Worm (Caenorhabditis elegans) whole organism, L1 larva: ENCODE measurements around the gene strd-1.

ENCODE experiments used
- C04F5.9 ChIP-seq: sonication (generic microtip); optimal IDR thresholded peaks from 2 replicates; lab custom pipeline; 2016; ENCODE audit warnings: missing genetic modification characterization, missing compliant biosample characterization
- C16A3.4 ChIP-seq: fragments of 150-350 bp; optimal IDR thresholded peaks from 2 replicates; lab custom pipeline; 2014; ENCODE audit warnings: missing biosample characterization, missing genetic modification characterization
- aha-1 ChIP-seq: fragments of 150-350 bp; optimal IDR thresholded peaks from 2 replicates; lab custom pipeline; 2014; ENCODE audit warnings: missing biosample characterization, missing genetic modification characterization
- alr-1 ChIP-seq: fragments of 200-800 bp; sonication (Bioruptor generic); optimal IDR thresholded peaks from 2 replicates; lab custom pipeline; 2018; ENCODE audit warnings: borderline replicate concordance, mild to moderate bottlenecking, missing genetic modification characterization, missing compliant biosample characterization
- blmp-1 ChIP-seq: fragments of 150-350 bp; optimal IDR thresholded peaks from 2 replicates; lab custom pipeline; 2014; ENCODE audit warnings: missing biosample characterization, missing genetic modification characterization
- ceh-63 ChIP-seq: fragments of 200-800 bp; sonication (Bioruptor generic); optimal IDR thresholded peaks from 2 replicates; lab custom pipeline; 2018; ENCODE audit warnings: mild to moderate bottlenecking, missing genetic modification characterization, missing compliant biosample characterization
- ceh-8 ChIP-seq: fragments of 200-800 bp; sonication (Bioruptor generic); optimal IDR thresholded peaks from 2 replicates; lab custom pipeline; 2018; ENCODE audit warnings: mild to moderate bottlenecking, missing genetic modification characterization, moderate library complexity, missing compliant biosample characterization
- ceh-82 ChIP-seq, 3 experiments: fragments of 150-350 bp in 1 of 3; sonication (generic microtip) in 2 of 3; optimal IDR thresholded peaks; 2 replicates each; lab custom pipeline; 2014 to 2017; ENCODE audit warnings: missing biosample characterization in 3 of 3, missing genetic modification characterization in 3 of 3
- dsc-1 ChIP-seq: sonication (generic microtip); optimal IDR thresholded peaks from 2 replicates; lab custom pipeline; 2016; ENCODE audit warnings: mild to moderate bottlenecking, missing genetic modification characterization, missing compliant biosample characterization
- efl-3 ChIP-seq: fragments of 200-800 bp; sonication (Bioruptor generic); optimal IDR thresholded peaks from 2 replicates; lab custom pipeline; 2018; ENCODE audit warnings: mild to moderate bottlenecking, missing genetic modification characterization, missing compliant biosample characterization
- egl-13 ChIP-seq: sonication (generic microtip); optimal IDR thresholded peaks from 2 replicates; lab custom pipeline; 2016; ENCODE audit warnings: missing genotype, missing genetic modification reagents, missing genetic modification characterization, missing compliant biosample characterization
- egl-27 ChIP-seq, 2 experiments: fragments of 150-350 bp in 1 of 2; sonication (generic microtip); optimal IDR thresholded peaks; 3 replicates each; lab custom pipeline; 2017 to 2018; ENCODE audit warnings: missing biosample characterization in 2 of 2, missing genetic modification characterization in 2 of 2, missing genetic modification reagents in 2 of 2
- elt-3 ChIP-seq, 6 experiments: fragments of 150-350 bp in 1 of 6; sonication (generic microtip); optimal IDR thresholded peaks; 2 replicates each; lab custom pipeline; 2017 to 2018; ENCODE audit warnings: missing biosample characterization in 6 of 6, missing genetic modification characterization in 6 of 6, inconsistent platforms in 1 of 6
- ets-5 ChIP-seq: fragments of 200-800 bp; sonication (Bioruptor generic); IDR thresholded peaks from 2 replicates; pipeline ENCODE4 v1.3.6; 2022; ENCODE audit warnings: missing genetic modification characterization, missing compliant biosample characterization
- fkh-10 ChIP-seq: sonication (generic microtip); optimal IDR thresholded peaks from 2 replicates; lab custom pipeline; 2017; ENCODE audit warnings: missing biosample characterization, missing genetic modification reagents, missing genetic modification characterization
- fkh-4 ChIP-seq: sonication (generic microtip); optimal IDR thresholded peaks from 2 replicates; lab custom pipeline; 2016; ENCODE audit warnings: missing compliant biosample characterization, missing genetic modification characterization, borderline replicate concordance
- fos-1 ChIP-seq: fragments of 150-350 bp; optimal IDR thresholded peaks from 2 replicates; lab custom pipeline; 2014; ENCODE audit warnings: missing biosample characterization, missing genetic modification characterization
- grh-1 ChIP-seq: fragments of 200-800 bp; sonication (Bioruptor generic); IDR thresholded peaks from 2 replicates; pipeline ENCODE4 v1.3.6; 2022; ENCODE audit warnings: missing genetic modification reagents, missing genetic modification characterization, missing compliant biosample characterization
- hlh-4 ChIP-seq: sonication (generic microtip); optimal IDR thresholded peaks from 2 replicates; lab custom pipeline; 2016; ENCODE audit warnings: mild to moderate bottlenecking, missing genetic modification characterization, missing compliant biosample characterization
- hpl-2 ChIP-seq: fragments of 150-350 bp; optimal IDR thresholded peaks from 2 replicates; lab custom pipeline; 2014; ENCODE audit warnings: missing biosample characterization, missing genetic modification reagents, missing genetic modification characterization
- lin-14 ChIP-seq: fragments of 200-800 bp; sonication (Bioruptor generic); optimal IDR thresholded peaks from 2 replicates; lab custom pipeline; 2018; ENCODE audit warnings: mild to moderate bottlenecking, missing genetic modification characterization, moderate library complexity, missing compliant biosample characterization
- lin-15B ChIP-seq: fragments of 150-350 bp; sonication (generic microtip); optimal IDR thresholded peaks from 3 replicates; lab custom pipeline; 2014; ENCODE audit warnings: missing biosample characterization, missing genetic modification characterization
- lir-3 ChIP-seq: sonication (generic microtip); optimal IDR thresholded peaks from 2 replicates; lab custom pipeline; 2016; ENCODE audit warnings: mild to moderate bottlenecking, missing genetic modification characterization, moderate library complexity, missing compliant biosample characterization; ENCODE audit not compliant: poor library complexity
- lsy-2 ChIP-seq, 2 experiments: fragments of 150-350 bp; optimal IDR thresholded peaks; 2 replicates each; lab custom pipeline; 2014; ENCODE audit warnings: missing biosample characterization in 2 of 2, missing genetic modification characterization in 2 of 2
- mdl-1 ChIP-seq, 2 experiments: fragments of 150-350 bp; optimal IDR thresholded peaks; 2 replicates each; lab custom pipeline; 2014 to 2017; ENCODE audit warnings: missing biosample characterization in 2 of 2, missing genetic modification characterization in 2 of 2, inconsistent platforms in 1 of 2
- mef-2 ChIP-seq: fragments of 150-350 bp; optimal IDR thresholded peaks from 2 replicates; lab custom pipeline; 2014; ENCODE audit warnings: missing biosample characterization, missing genetic modification characterization
- mep-1 ChIP-seq: fragments of 150-350 bp; optimal IDR thresholded peaks from 2 replicates; lab custom pipeline; 2014; ENCODE audit warnings: missing biosample characterization, missing genetic modification characterization
- nhr-12 ChIP-seq: sonication (generic microtip); optimal IDR thresholded peaks from 2 replicates; lab custom pipeline; 2017; ENCODE audit warnings: missing biosample characterization, missing genetic modification characterization
- nhr-19 ChIP-seq: fragments of 200-800 bp; sonication (Bioruptor generic); conservative IDR thresholded peaks from 2 replicates; pipeline ENCODE4 v1.3.6; 2022; ENCODE audit warnings: missing genetic modification characterization, missing compliant biosample characterization
- nhr-28 ChIP-seq: fragments of 150-350 bp; optimal IDR thresholded peaks from 2 replicates; lab custom pipeline; 2014; ENCODE audit warnings: missing biosample characterization, missing genetic modification characterization
- nhr-71 ChIP-seq: sonication (generic microtip); optimal IDR thresholded peaks from 2 replicates; lab custom pipeline; 2016; ENCODE audit warnings: mild to moderate bottlenecking, missing genetic modification characterization, moderate library complexity, missing compliant biosample characterization
- nhr-76 ChIP-seq: sonication (generic microtip); optimal IDR thresholded peaks from 2 replicates; lab custom pipeline; 2017; ENCODE audit warnings: missing biosample characterization, missing genetic modification characterization
- nhr-77 ChIP-seq: fragments of 150-350 bp; optimal IDR thresholded peaks from 2 replicates; lab custom pipeline; 2014; ENCODE audit warnings: missing biosample characterization, missing genetic modification characterization
- nhr-84 ChIP-seq: sonication (generic microtip); optimal IDR thresholded peaks from 2 replicates; lab custom pipeline; 2017; ENCODE audit warnings: missing biosample characterization, missing genetic modification characterization
- nhr-85 ChIP-seq: sonication (generic microtip); peaks from one replicate; lab custom pipeline; 2016; ENCODE audit warnings: missing genetic modification characterization, inconsistent platforms, missing compliant biosample characterization
- nhr-90 ChIP-seq: sonication (generic microtip); optimal IDR thresholded peaks from 2 replicates; lab custom pipeline; 2016; ENCODE audit warnings: mild to moderate bottlenecking, missing genetic modification characterization, missing compliant biosample characterization; ENCODE audit not compliant: poor library complexity
- pag-3 ChIP-seq: sonication (generic microtip); optimal IDR thresholded peaks from 2 replicates; lab custom pipeline; 2017; ENCODE audit warnings: missing genetic modification characterization, mild to moderate bottlenecking, missing compliant biosample characterization, antibody characterized with exemption, borderline replicate concordance; ENCODE audit not compliant: insufficient read depth
- pax-3 ChIP-seq: fragments of 200-800 bp; sonication (Bioruptor generic); optimal IDR thresholded peaks from 2 replicates; lab custom pipeline; 2018; ENCODE audit warnings: mild to moderate bottlenecking, missing genetic modification characterization, moderate library complexity, missing compliant biosample characterization
- pqm-1 ChIP-seq: sonication (generic microtip); optimal IDR thresholded peaks from 3 replicates; lab custom pipeline; 2017; ENCODE audit warnings: missing biosample characterization, missing genetic modification characterization
- snpc-4 ChIP-seq: fragments of 150-350 bp; optimal IDR thresholded peaks from 2 replicates; lab custom pipeline; 2014; ENCODE audit warnings: missing biosample characterization, missing genetic modification characterization
- snu-23 ChIP-seq: sonication (generic microtip); optimal IDR thresholded peaks from 2 replicates; lab custom pipeline; 2016; ENCODE audit warnings: missing genetic modification characterization, missing compliant biosample characterization
- tbx-2 ChIP-seq: sonication (generic microtip); optimal IDR thresholded peaks from 2 replicates; lab custom pipeline; 2016; ENCODE audit warnings: missing genetic modification characterization, missing compliant biosample characterization
- tlp-1 ChIP-seq: fragments of 150-350 bp; optimal IDR thresholded peaks from 2 replicates; lab custom pipeline; 2014; ENCODE audit warnings: missing biosample characterization, missing genetic modification characterization
- unc-98 ChIP-seq: fragments of 200-800 bp; sonication (Bioruptor generic); IDR thresholded peaks from 2 replicates; pipeline ENCODE4 v1.3.6; 2022; ENCODE audit warnings: missing genetic modification characterization, missing compliant biosample characterization
- zag-1 ChIP-seq: fragments of 150-350 bp; optimal IDR thresholded peaks from 2 replicates; lab custom pipeline; 2014; ENCODE audit warnings: missing biosample characterization, missing genetic modification characterization
- zip-4 ChIP-seq: fragments of 200-800 bp; sonication (Bioruptor generic); optimal IDR thresholded peaks from 2 replicates; lab custom pipeline; 2018; ENCODE audit warnings: mild to moderate bottlenecking, missing genetic modification characterization, moderate library complexity, missing compliant biosample characterization
- ztf-11 ChIP-seq, 2 experiments: sonication (generic microtip); optimal IDR thresholded peaks; 2 replicates each; lab custom pipeline; 2016 to 2017; ENCODE audit warnings: missing genetic modification characterization in 2 of 2, missing biosample characterization in 1 of 2, missing compliant biosample characterization in 1 of 2

The strd-1 gene

ce11 chrIII:10987561-10988184, 40.4 kb downstream of the strd-1 start, which contains the start of gene col-94:
col-94 (minus strand) TSS chrIII:10987873.
- TF ChIP-seq nhr-90 (tag; lab: Kevin White, UChicago), result no peak
- peak; percentile 63 for TF ChIP-seq nhr-85
- TF ChIP-seq C04F5.9 (tag; lab: Kevin White, UChicago), result no peak
- TF ChIP-seq unc-98 (GFP tag; lab: Robert Waterston, UW), result no peak
- TF ChIP-seq fkh-10 (GFP tag; lab: Kevin White, UChicago), result no peak
- TF ChIP-seq snu-23 (GFP tag; lab: Kevin White, UChicago), result peak; percentile 26
- no peak for TF ChIP-seq pag-3
- TF ChIP-seq nhr-19 (GFP tag; lab: Robert Waterston, UW), result 0 out of 2 replicates have a peak, but pooled peaks have one; percentile 5
- no peak for TF ChIP-seq egl-27 (tag; optimal IDR thresholded peaks at IDR 0.05; lab: Kevin White, UChicago)
- TF ChIP-seq lsy-2 (tag; optimal IDR thresholded peaks at IDR 0.05; lab: Kevin White, UChicago), result no peak
- no peak for TF ChIP-seq dsc-1 (tag; lab: Kevin White, UChicago)
- peak; percentile 51 for TF ChIP-seq lin-14 (GFP tag; lab: Kevin White, UChicago)
- no peak for TF ChIP-seq mdl-1 (tag; optimal IDR thresholded peaks at IDR 0.05; lab: Kevin White, UChicago)

DNA sequence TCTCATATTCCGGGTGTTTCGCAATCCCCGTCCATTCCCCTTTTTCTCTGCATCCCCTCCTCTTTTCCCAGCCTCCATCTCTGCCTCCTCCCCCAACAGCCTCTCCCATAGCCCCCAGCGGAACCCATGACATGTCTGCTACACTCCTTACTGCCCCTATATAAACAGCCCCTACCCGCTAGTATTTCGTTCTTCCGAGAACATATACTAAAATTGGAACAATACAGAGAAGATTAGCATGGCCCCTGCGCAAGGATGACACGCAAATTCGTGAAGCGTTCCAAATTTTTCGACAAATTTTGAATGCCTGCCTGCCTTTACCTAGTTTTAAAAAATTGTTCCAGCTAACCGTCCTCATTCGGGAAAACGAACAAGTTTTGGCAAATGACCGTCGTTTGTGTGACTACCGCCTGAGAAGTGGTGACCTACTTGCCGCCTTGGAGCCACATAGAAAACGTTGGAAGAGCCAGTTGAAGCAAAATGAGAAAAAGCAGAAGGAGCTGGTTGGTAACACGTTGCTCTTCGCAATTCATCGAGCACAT, 42.3 kb downstream of the strd-1 start:
- peak; percentile 80 for TF ChIP-seq ceh-63 (GFP tag; lab: Kevin White, UChicago)
- TF ChIP-seq zag-1 (tag; lab: Kevin White, UChicago), result peak; percentile 79
- peak; percentile 68 to 92 for TF ChIP-seq mdl-1 (tag; optimal IDR thresholded peaks at IDR 0.05; lab: Kevin White, UChicago)
- peak; percentile 83 for TF ChIP-seq blmp-1 (tag; lab: Kevin White, UChicago)
- no peak for TF ChIP-seq tlp-1
- peak in 1 of 2 experiments; percentile 95 for TF ChIP-seq ztf-11 (tag; optimal IDR thresholded peaks at IDR 0.05; lab: Kevin White, UChicago)
- TF ChIP-seq lin-15B, result peak; percentile 53
- TF ChIP-seq nhr-71, result peak; percentile 98
- peak; percentile 54 for TF ChIP-seq aha-1
- TF ChIP-seq efl-3 (GFP tag; lab: Kevin White, UChicago), result peak; percentile 92
- TF ChIP-seq C04F5.9 (tag; lab: Kevin White, UChicago), result peak; percentile 88
- peak; percentile 30 for TF ChIP-seq hlh-4 (tag; lab: Kevin White, UChicago)
- no peak for TF ChIP-seq ets-5 (GFP tag; lab: Robert Waterston, UW)
- TF ChIP-seq mep-1 (tag; lab: Kevin White, UChicago), result peak; percentile 98
- TF ChIP-seq lin-14 (GFP tag; lab: Kevin White, UChicago), result peak; percentile 99
- TF ChIP-seq nhr-76 (tag; lab: Kevin White, UChicago), result peak; percentile 86
- TF ChIP-seq tbx-2, result peak; percentile 96
- TF ChIP-seq lir-3 (tag; lab: Kevin White, UChicago), result peak; percentile 91
- TF ChIP-seq nhr-77 (tag; lab: Kevin White, UChicago), result peak; percentile 95
- peak; percentile 94 for TF ChIP-seq grh-1 (GFP tag; lab: Robert Waterston, UW)
- peak; percentile 100 for TF ChIP-seq snpc-4
- peak; percentile 88 for TF ChIP-seq unc-98 (GFP tag; lab: Robert Waterston, UW)
- TF ChIP-seq alr-1 (tag; lab: Kevin White, UChicago), result no peak
- TF ChIP-seq egl-27 (tag; optimal IDR thresholded peaks at IDR 0.05; lab: Kevin White, UChicago), result peak; percentile 79 to 85
- TF ChIP-seq pqm-1 (tag; lab: Kevin White, UChicago), result peak; percentile 1
- TF ChIP-seq hpl-2 (GFP tag; lab: Kevin White, UChicago), result peak; percentile 91
- TF ChIP-seq nhr-12 (tag; lab: Kevin White, UChicago), result peak; percentile 62
- peak; percentile 98 for TF ChIP-seq nhr-90 (tag; lab: Kevin White, UChicago)
- TF ChIP-seq fos-1 (tag; lab: Kevin White, UChicago), result peak; percentile 92
- peak in 5 of 6 experiments; percentile 15 to 95 (median 80) for TF ChIP-seq elt-3 (tag; optimal IDR thresholded peaks at IDR 0.05; lab: Kevin White, UChicago)
- no peak for TF ChIP-seq nhr-28 (tag; lab: Kevin White, UChicago)
- TF ChIP-seq mef-2 (tag; lab: Kevin White, UChicago), result peak; percentile 88
- peak; percentile 76 for TF ChIP-seq nhr-84 (tag; lab: Kevin White, UChicago)
- TF ChIP-seq pax-3 (tag; lab: Kevin White, UChicago), result peak; percentile 96
- TF ChIP-seq ceh-8 (GFP tag; lab: Kevin White, UChicago), result peak; percentile 97
- peak; percentile 98 for TF ChIP-seq nhr-19 (GFP tag; lab: Robert Waterston, UW)
- peak; percentile 77 for TF ChIP-seq fkh-4 (tag; lab: Kevin White, UChicago)
- TF ChIP-seq ceh-82 (tag; optimal IDR thresholded peaks at IDR 0.05; lab: Kevin White, UChicago), result peak; percentile 96 to 98 (median 96)
- peak; percentile 99 for TF ChIP-seq zip-4 (GFP tag; lab: Kevin White, UChicago)
- peak; percentile 95 for TF ChIP-seq C16A3.4 (tag; lab: Kevin White, UChicago)
- peak; percentile 98 for TF ChIP-seq egl-13 (tag; lab: Kevin White, UChicago)
